Worm (Caenorhabditis elegans): ENCODE measurements around the gene lsm-4.

ce11 chrII:7228646-7229200 lies 24.2 kb downstream of the lsm-4 start, which contains the start of gene F32A5.4:
- no peak for TF ChIP-seq ceh-9 (tag; optimal IDR thresholded peaks at IDR 0.05)
- no peak for TF ChIP-seq ceh-2 (tag; optimal IDR thresholded peaks at IDR 0.05)
- no peak for TF ChIP-seq sox-4 (tag; optimal IDR thresholded peaks at IDR 0.05)
- TF ChIP-seq dmd-4 (tag; optimal IDR thresholded peaks at IDR 0.05; ENCODE audit: borderline replicate concordance): no peak
- no peak for TF ChIP-seq pqm-1 (tag; optimal IDR thresholded peaks at IDR 0.05)
- TF ChIP-seq unc-3 (GFP tag; conservative IDR thresholded peaks at IDR 0.05): no peak
- TF ChIP-seq unc-3 (tag; optimal IDR thresholded peaks at IDR 0.05): no peak
- no peak for TF ChIP-seq nfya-1 (tag; optimal IDR thresholded peaks at IDR 0.05)
- TF ChIP-seq pros-1 (tag; optimal IDR thresholded peaks at IDR 0.05): no peak
- no peak for TF ChIP-seq ceh-22 (tag; optimal IDR thresholded peaks at IDR 0.05)
- no peak for TF ChIP-seq K09A11.1 (tag; optimal IDR thresholded peaks at IDR 0.05; ENCODE audit: insufficient read depth)
- no peak for TF ChIP-seq hlh-30 (tag; optimal IDR thresholded peaks at IDR 0.05; ENCODE audit: insufficient read depth)

Data from whole organism, late embryonic.